Worm (Caenorhabditis elegans): ENCODE data around the gene E02H4.2.

E02H4.2 gene

DNA sequence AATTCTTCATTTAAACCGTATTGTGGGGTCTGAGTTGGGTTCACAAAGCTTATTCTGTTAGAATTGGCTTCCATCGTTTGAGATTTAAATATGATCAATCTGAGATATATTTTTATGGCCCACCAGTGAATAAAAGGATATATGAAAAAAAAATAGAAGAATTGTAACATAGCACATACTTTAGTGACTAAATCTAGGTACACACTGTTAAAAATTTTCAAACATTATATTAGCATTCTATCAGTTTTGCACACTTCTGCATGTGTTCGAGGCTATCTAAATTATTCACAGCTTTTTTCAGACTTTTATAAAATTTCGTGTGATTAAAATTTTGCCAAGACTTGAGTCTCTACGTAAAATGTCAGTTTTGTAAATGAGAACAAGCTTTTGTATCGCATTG lies at the start of gene E02H4.2:
Gene E02H4.2, minus strand, starts transcription at position 101 of the 400 bp plus-strand sequence.
- TF ChIP-seq ztf-29 (GFP tag; IDR thresholded peaks at IDR 0.05) (no peak), ref-1 (GFP tag; conservative IDR thresholded peaks at IDR 0.05) (no peak), T22C8.4 (GFP tag; IDR thresholded peaks at IDR 0.05) (no peak), cog-1 (tag; optimal IDR thresholded peaks at IDR 0.05) (no peak), klf-2 (GFP tag; conservative IDR thresholded peaks at IDR 0.05) (no peak), ztf-23 (GFP tag; IDR thresholded peaks at IDR 0.05) (no peak), med-1 (GFP tag; optimal IDR thresholded peaks at IDR 0.05; ENCODE audit: insufficient read depth) (no peak), flt-1 (GFP tag; IDR thresholded peaks at IDR 0.05) (no peak)

DNA sequence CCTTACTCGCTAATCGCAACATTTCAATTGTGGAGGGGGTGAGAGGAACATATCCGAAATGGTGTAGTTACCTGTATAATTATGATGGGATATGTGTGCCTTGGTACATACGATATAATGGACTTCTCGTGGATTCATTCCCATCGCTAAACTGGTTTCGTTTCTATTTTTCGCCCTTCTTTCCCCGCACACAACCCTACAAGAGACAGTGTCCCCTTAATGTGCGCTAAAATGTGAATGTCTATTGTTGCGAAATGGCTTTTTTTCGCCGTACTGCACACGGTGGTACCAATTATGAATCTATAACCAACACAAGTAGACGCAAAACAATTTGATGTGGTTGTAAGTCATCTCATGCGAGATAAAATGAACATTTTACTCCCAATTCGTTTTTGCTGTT lies 47.9 kb upstream of the E02H4.2 start:
- TF ChIP-seq flt-1 (GFP tag; IDR thresholded peaks at IDR 0.05) (no peak), ref-1 (GFP tag; conservative IDR thresholded peaks at IDR 0.05) (no peak)

DNA sequence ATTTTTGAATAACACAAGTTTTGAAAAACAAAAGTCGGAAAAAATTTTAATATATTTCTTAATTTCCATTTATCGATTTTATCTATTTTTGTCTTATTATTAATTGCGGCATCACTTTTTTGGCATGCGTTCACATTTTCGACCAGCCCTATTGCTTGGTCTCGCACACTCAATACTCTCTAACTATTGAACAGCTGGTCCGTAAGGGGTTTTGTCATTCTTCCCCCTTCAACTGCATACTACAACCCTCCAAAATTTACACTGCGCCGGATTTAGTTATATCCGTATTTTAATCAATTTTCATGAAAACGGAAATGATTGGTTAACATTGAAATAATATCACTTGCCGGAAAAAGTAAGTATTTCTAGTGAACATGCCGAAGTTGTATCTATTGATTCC lies 46.0 kb upstream of the E02H4.2 start, which contains the start of gene C11H1.7:
Gene C11H1.7, plus strand, starts transcription at position 12 of the 400 bp plus-strand sequence.
- TF ChIP-seq flt-1 (GFP tag; IDR thresholded peaks at IDR 0.05) (no peak), klf-2 (GFP tag; conservative IDR thresholded peaks at IDR 0.05) (no peak), ztf-23 (GFP tag; IDR thresholded peaks at IDR 0.05) (no peak), tab-1 (GFP tag; IDR thresholded peaks at IDR 0.05) (no peak), ref-1 (GFP tag; conservative IDR thresholded peaks at IDR 0.05) (no peak), med-1 (GFP tag; optimal IDR thresholded peaks at IDR 0.05; ENCODE audit: insufficient read depth) (no peak), ztf-29 (GFP tag; IDR thresholded peaks at IDR 0.05) (no peak), cog-1 (tag; optimal IDR thresholded peaks at IDR 0.05) (no peak), T22C8.4 (GFP tag; IDR thresholded peaks at IDR 0.05) (no peak)

DNA sequence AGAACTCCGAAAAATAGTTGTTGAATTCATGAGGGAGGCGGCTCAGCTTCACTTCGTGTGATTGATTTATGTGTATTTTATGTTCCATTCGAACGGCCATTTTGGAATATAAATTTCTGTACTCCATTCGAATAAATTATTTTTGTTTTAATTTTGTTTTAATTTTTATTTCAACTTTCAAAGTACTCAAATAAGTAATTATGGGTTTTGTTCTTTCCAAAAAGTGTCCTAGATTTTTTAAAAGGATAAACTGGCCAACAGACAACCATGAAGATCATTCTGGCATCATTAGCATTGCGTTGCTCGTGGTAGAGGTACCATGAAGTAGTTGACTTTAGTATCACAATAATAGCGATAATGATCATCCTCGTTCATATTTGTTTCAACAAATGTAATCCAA lies 45.2 kb upstream of the E02H4.2 start:
- TF ChIP-seq cog-1 (tag; optimal IDR thresholded peaks at IDR 0.05) (no peak), ref-1 (GFP tag; conservative IDR thresholded peaks at IDR 0.05) (no peak), T22C8.4 (GFP tag; IDR thresholded peaks at IDR 0.05) (no peak), ztf-23 (GFP tag; IDR thresholded peaks at IDR 0.05) (no peak), med-1 (GFP tag; optimal IDR thresholded peaks at IDR 0.05; ENCODE audit: insufficient read depth) (no peak), klf-2 (GFP tag; conservative IDR thresholded peaks at IDR 0.05) (no peak), ztf-29 (GFP tag; IDR thresholded peaks at IDR 0.05) (no peak), tab-1 (GFP tag; IDR thresholded peaks at IDR 0.05) (no peak), flt-1 (GFP tag; IDR thresholded peaks at IDR 0.05) (no peak)

DNA sequence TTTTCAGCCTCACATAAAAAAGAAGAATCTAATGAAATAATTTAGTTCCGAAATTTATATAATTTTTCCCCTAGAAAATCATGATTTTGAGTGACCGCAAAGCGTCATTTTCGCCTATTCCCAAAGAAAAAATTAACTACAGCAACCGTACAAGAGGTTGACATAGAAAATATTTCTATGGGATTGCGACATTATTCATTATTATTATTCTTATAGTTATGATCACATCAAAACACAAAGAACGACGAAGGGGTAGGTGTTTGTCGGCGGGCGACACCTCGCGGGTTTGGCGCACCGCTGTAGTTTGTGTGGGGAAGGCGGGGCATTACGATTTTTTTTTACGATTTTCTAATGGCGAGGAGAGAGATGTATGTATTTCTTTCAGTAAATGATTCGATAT lies 42.9 kb upstream of the E02H4.2 start:
- TF ChIP-seq ztf-23 (GFP tag; IDR thresholded peaks at IDR 0.05) (no peak), ref-1 (GFP tag; conservative IDR thresholded peaks at IDR 0.05) (no peak), flt-1 (GFP tag; IDR thresholded peaks at IDR 0.05) (no peak), med-1 (GFP tag; optimal IDR thresholded peaks at IDR 0.05; ENCODE audit: insufficient read depth) (no peak), T22C8.4 (GFP tag; IDR thresholded peaks at IDR 0.05) (no peak), ztf-29 (GFP tag; IDR thresholded peaks at IDR 0.05) (no peak), tab-1 (GFP tag; IDR thresholded peaks at IDR 0.05) (no peak), cog-1 (tag; optimal IDR thresholded peaks at IDR 0.05) (no peak), klf-2 (GFP tag; conservative IDR thresholded peaks at IDR 0.05) (no peak)

DNA sequence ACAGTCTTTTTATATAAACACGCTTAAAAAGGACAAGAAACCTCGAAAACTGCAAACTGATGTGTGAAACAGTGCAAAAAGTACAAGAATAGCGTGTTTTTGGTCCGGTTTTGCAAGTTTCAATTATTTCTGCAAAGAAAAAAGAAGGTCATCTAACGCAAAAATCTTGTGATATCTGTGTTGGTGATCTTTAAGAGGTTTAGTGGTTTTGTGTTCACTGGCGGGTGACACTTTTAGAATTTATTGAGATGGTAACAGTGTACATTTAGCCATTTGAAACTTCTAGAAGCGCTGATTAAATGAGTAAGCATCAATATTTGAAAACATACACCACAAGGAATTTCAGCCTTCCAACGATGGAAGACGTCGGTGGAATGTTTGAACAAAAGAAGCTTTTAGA lies 41.4 kb upstream of the E02H4.2 start:
- TF ChIP-seq T22C8.4 (GFP tag; IDR thresholded peaks at IDR 0.05): no peak
- TF ChIP-seq tab-1 (GFP tag; IDR thresholded peaks at IDR 0.05): no peak
- TF ChIP-seq ztf-23 (GFP tag; IDR thresholded peaks at IDR 0.05): no peak
- TF ChIP-seq med-1 (GFP tag; optimal IDR thresholded peaks at IDR 0.05; ENCODE audit: insufficient read depth): no peak

DNA sequence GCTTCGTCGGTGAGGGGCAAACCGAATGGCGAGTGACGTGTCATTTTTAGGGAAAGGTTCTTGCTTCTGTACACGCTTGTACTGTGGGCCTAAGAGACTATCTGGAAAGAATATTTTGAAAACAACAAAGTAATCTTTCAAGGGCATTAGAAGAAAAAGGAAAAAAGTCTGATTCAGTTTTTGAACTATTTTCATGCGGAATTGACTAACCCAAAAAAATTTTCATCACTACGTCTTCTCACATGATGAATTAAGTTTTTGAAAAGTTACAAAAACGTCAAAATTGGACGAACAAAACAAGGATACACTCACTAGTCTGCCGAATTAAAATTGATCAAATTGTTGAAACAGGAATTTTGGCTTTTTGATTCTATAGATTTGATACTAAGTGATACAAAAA lies 38.9 kb upstream of the E02H4.2 start, which contains the start of gene C11H1.9:
Gene C11H1.9, minus strand, starts transcription at position 101 of the 400 bp plus-strand sequence.
- TF ChIP-seq med-1 (GFP tag; optimal IDR thresholded peaks at IDR 0.05; ENCODE audit: insufficient read depth): no peak
- TF ChIP-seq klf-2 (GFP tag; conservative IDR thresholded peaks at IDR 0.05): no peak
- no peak for TF ChIP-seq ref-1 (GFP tag; conservative IDR thresholded peaks at IDR 0.05)
- no peak for TF ChIP-seq cog-1 (tag; optimal IDR thresholded peaks at IDR 0.05)
- TF ChIP-seq T22C8.4 (GFP tag; IDR thresholded peaks at IDR 0.05): no peak
- no peak for TF ChIP-seq tab-1 (GFP tag; IDR thresholded peaks at IDR 0.05)
- no peak for TF ChIP-seq ztf-29 (GFP tag; IDR thresholded peaks at IDR 0.05)
- no peak for TF ChIP-seq ztf-23 (GFP tag; IDR thresholded peaks at IDR 0.05)
- TF ChIP-seq flt-1 (GFP tag; IDR thresholded peaks at IDR 0.05): no peak

DNA sequence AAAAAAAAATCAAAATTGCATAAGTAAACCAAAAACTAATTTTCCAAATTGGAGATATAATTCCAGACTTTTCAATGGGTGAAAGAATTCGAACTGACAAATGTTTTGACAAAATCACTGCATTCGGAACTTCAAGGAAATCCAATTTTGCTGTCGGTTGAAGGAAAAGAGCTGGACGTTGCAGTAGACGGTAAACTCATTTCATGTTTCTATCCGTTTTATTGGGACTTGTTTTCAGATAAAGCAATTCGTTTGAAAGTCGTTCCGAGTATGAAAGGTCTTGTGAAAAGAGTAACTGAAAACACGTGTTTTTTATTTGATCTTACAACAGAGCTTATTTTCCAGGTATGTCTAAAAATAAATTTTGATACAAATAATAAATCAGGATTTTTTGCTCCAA lies 34.7 kb upstream of the E02H4.2 start:
- no peak for TF ChIP-seq cog-1 (tag; optimal IDR thresholded peaks at IDR 0.05)
- TF ChIP-seq klf-2 (GFP tag; conservative IDR thresholded peaks at IDR 0.05): no peak
- TF ChIP-seq med-1 (GFP tag; optimal IDR thresholded peaks at IDR 0.05; ENCODE audit: insufficient read depth): no peak

DNA sequence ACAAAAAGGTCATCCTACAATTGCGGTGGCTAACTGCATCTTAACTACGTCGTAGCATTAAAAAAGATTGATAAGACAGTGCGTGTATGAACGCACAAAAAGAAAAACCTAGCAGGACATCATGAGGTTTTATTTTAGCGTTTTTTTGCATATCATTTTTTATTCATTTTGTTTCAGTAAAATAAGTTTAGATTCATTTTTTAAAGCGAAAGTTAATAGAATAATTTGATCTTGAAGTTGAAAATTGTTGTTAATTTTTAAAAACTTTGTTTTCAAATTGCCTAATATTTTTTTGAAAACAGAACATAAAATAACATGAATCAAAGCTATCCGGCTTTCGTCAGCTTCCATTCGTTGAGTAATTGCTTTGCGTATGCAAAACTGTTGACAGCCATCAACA lies 32.2 kb upstream of the E02H4.2 start, which contains the start of gene prx-1:
Gene prx-1, plus strand, starts transcription at position 301 of the 400 bp plus-strand sequence.
- TF ChIP-seq ztf-29 (GFP tag; IDR thresholded peaks at IDR 0.05): no peak
- TF ChIP-seq med-1 (GFP tag; optimal IDR thresholded peaks at IDR 0.05; ENCODE audit: insufficient read depth): no peak
- no peak for TF ChIP-seq T22C8.4 (GFP tag; IDR thresholded peaks at IDR 0.05)
- no peak for TF ChIP-seq ztf-23 (GFP tag; IDR thresholded peaks at IDR 0.05)
- TF ChIP-seq tab-1 (GFP tag; IDR thresholded peaks at IDR 0.05): no peak

DNA sequence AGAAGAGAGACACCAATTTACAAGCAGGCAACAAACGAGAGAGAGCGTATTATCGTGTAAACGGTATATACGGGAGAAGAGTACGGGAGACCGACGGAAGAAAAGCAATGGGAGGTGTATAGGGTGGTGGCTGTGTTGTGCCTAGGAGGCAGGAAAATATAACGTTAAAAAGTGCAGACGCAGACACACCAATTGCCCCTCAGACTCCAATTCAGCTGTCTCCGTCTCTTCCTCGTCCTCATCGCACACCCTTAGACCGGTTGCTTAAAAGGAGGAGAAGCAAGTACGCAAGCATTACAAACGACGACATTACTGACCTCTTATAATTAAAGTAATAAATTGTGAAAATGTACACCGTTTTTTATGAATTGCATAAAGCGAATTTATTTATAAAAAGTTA lies 31.0 kb upstream of the E02H4.2 start:
- 0 out of 2 replicates have a peak, but pooled peaks have one; percentile 48 for TF ChIP-seq flt-1 (GFP tag; IDR thresholded peaks at IDR 0.05)
- TF ChIP-seq tab-1 (GFP tag; IDR thresholded peaks at IDR 0.05): 0 out of 2 replicates have a peak, but pooled peaks have one; percentile 64
- peak; percentile 79 for TF ChIP-seq cog-1 (tag; optimal IDR thresholded peaks at IDR 0.05)
- 0 out of 2 replicates have a peak, but pooled peaks have one; percentile 5 for TF ChIP-seq klf-2 (GFP tag; conservative IDR thresholded peaks at IDR 0.05)
- TF ChIP-seq T22C8.4 (GFP tag; IDR thresholded peaks at IDR 0.05): no peak
- peak; percentile 44; the same call in 1 of the 2 replicates for TF ChIP-seq ztf-29 (GFP tag; IDR thresholded peaks at IDR 0.05)
- no peak for TF ChIP-seq ref-1 (GFP tag; conservative IDR thresholded peaks at IDR 0.05)
- TF ChIP-seq med-1 (GFP tag; optimal IDR thresholded peaks at IDR 0.05; ENCODE audit: insufficient read depth): no peak
- no peak for TF ChIP-seq ztf-23 (GFP tag; IDR thresholded peaks at IDR 0.05)

Measured in whole organism, midembryonic.